Worm (Caenorhabditis elegans): ENCODE measurements around the gene col-168.

ce11 chrX:6278296-6278695, 47.9 kb upstream of the col-168 start:
- TF ChIP-seq him-1 (tag; optimal IDR thresholded peaks at IDR 0.05) (no peak), W03F9.2 (tag; optimal IDR thresholded peaks at IDR 0.05) (no peak)
